Fruit fly (Drosophila melanogaster) whole organism, embryonic: ENCODE measurements around the gene Send1.

Experiments used
- Awh ChIP-seq: fragments of 200-800 bp; sonication (Bioruptor generic); IDR thresholded peaks from 2 replicates; pipeline ENCODE4, ENCODE4 v1.3.6; 2022; ENCODE audit warnings: missing biosample characterization, missing genetic modification characterization
- CG1024 ChIP-seq: fragments of 200-800 bp; sonication (Bioruptor generic); IDR thresholded peaks from 2 replicates; pipeline ENCODE4 v1.3.6; 2022; ENCODE audit warnings: missing biosample characterization, missing genetic modification characterization
- CG1832 ChIP-seq: fragments of 200-800 bp; sonication (Bioruptor generic); optimal IDR thresholded peaks from 2 replicates; lab custom pipeline; 2017; ENCODE audit warnings: missing biosample characterization, mild to moderate bottlenecking, missing genetic modification characterization, inconsistent platforms
- CG31441 ChIP-seq: fragments of 200-800 bp; sonication (Bioruptor generic); IDR thresholded peaks from 2 replicates; pipeline ENCODE4 v1.3.6; 2022; ENCODE audit warnings: missing biosample characterization, missing genetic modification characterization
- Nf-YA ChIP-seq: fragments of 200-800 bp; sonication (Bioruptor generic); IDR thresholded peaks from 2 replicates; pipeline ENCODE4 v1.3.6; 2022; ENCODE audit warnings: missing biosample characterization, missing genetic modification characterization
- cwo ChIP-seq: fragments of 200-800 bp; sonication (Bioruptor generic); optimal IDR thresholded peaks from 3 replicates; lab custom pipeline; 2017; ENCODE audit warnings: missing biosample characterization, missing genetic modification characterization, mild to moderate bottlenecking, moderate library complexity, missing genetic modification reagents
- exex ChIP-seq: fragments of 200-800 bp; sonication (Bioruptor generic); optimal IDR thresholded peaks from 4 replicates; lab custom pipeline; 2018; ENCODE audit warnings: missing biosample characterization, mild to moderate bottlenecking, missing genetic modification characterization, moderate library complexity
- h ChIP-seq: fragments of >200 bp; optimal IDR thresholded peaks from 2 replicates; lab custom pipeline; 2017
- lola ChIP-seq, 3 experiments: fragments of >200 bp in 2 of 3; fragments of 200-800 bp in 1 of 3; sonication (Bioruptor generic) in 1 of 3; optimal IDR thresholded peaks; 2 replicates each; lab custom pipeline; 2017 to 2019; ENCODE audit warnings: missing biosample characterization in 3 of 3, missing genetic modification characterization in 3 of 3, mild to moderate bottlenecking in 1 of 3, moderate library complexity in 1 of 3
- trem ChIP-seq: fragments of 200-800 bp; optimal IDR thresholded peaks from 3 replicates; lab custom pipeline; 2019; ENCODE audit warnings: missing biosample characterization, mild to moderate bottlenecking, missing genetic modification characterization, moderate library complexity

- TF ChIP-seq lola (GFP tag; optimal IDR thresholded peaks at IDR 0.05; lab: Kevin White, UChicago) (peak in 1 of 3 experiments; percentile 82), Awh (GFP tag; lab: Robert Waterston, UW) (peak; percentile 65), cwo (GFP tag; lab: Kevin White, UChicago) (peak; percentile 65), Nf-YA (peak; percentile 47), CG1832 (GFP tag; lab: Kevin White, UChicago) (no peak), CG1024 (GFP tag; lab: Robert Waterston, UW) (peak; percentile 66), h (lab: Kevin White, UChicago) (no peak), exex (peak; percentile 73), trem (tag; lab: Kevin White, UChicago) (peak; percentile 91), CG31441 (peak; percentile 85)
These were observed 28.4 kb downstream of the Send1 start, which contains the start of the genes CG15387 and sau for dm6 chr2L:2226259-2227121.
